Worm (Caenorhabditis elegans) whole organism, L4/young adult: ENCODE data around the gene W01A11.1.

Source experiments
- dao-5 ChIP-seq: sonication (generic microtip); optimal IDR thresholded peaks from 2 replicates; lab custom pipeline; 2016; ENCODE audit warnings: missing genotype, missing genetic modification characterization, moderate library complexity, missing compliant biosample characterization
- him-1 ChIP-seq: sonication (generic microtip); optimal IDR thresholded peaks from 2 replicates; lab custom pipeline; 2016; ENCODE audit warnings: missing genotype, missing genetic modification reagents, missing genetic modification characterization, missing compliant biosample characterization

- TF ChIP-seq him-1 (no peak), dao-5 (tag; lab: Kevin White, UChicago) (no peak)
Measured at ce11 chrV:6513356-6513755, 14.3 kb downstream of the W01A11.1 start.
